Worm (Caenorhabditis elegans) whole organism, L2 larva: ENCODE measurements around the gene W01F3.2.

ENCODE experiments used
- R02D3.7 ChIP-seq: fragments of 150-350 bp; optimal IDR thresholded peaks from 2 replicates; lab custom pipeline; 2014; ENCODE audit warnings: missing biosample characterization, missing genetic modification characterization
- Y55F3AM.14 ChIP-seq: fragments of 200-800 bp; sonication (Bioruptor generic); optimal IDR thresholded peaks from 2 replicates; lab custom pipeline; 2018; ENCODE audit warnings: mild to moderate bottlenecking, missing genetic modification characterization, missing compliant biosample characterization
- ZK546.5 ChIP-seq: sonication (generic microtip); optimal IDR thresholded peaks from 2 replicates; lab custom pipeline; 2017; ENCODE audit warnings: missing biosample characterization, missing genetic modification characterization
- alr-1 ChIP-seq: fragments of 150-350 bp; optimal IDR thresholded peaks from 2 replicates; lab custom pipeline; 2014; ENCODE audit warnings: missing biosample characterization, missing genetic modification characterization
- blmp-1 ChIP-seq: sonication (generic microtip); optimal IDR thresholded peaks from 2 replicates; lab custom pipeline; 2017; ENCODE audit warnings: missing genetic modification characterization, mild to moderate bottlenecking, missing compliant biosample characterization, antibody characterized with exemption, moderate library complexity; ENCODE audit not compliant: insufficient read depth
- ceh-82 ChIP-seq: fragments of 150-350 bp; optimal IDR thresholded peaks from 2 replicates; lab custom pipeline; 2014; ENCODE audit warnings: missing biosample characterization, missing genetic modification characterization
- crh-2 ChIP-seq: sonication (generic microtip); optimal IDR thresholded peaks from 2 replicates; lab custom pipeline; 2017; ENCODE audit warnings: missing biosample characterization, missing genetic modification characterization
- dmd-4 ChIP-seq: sonication (generic microtip); optimal IDR thresholded peaks from 2 replicates; lab custom pipeline; 2017; ENCODE audit warnings: missing biosample characterization, missing genetic modification characterization
- egl-27 ChIP-seq: sonication (generic microtip); optimal IDR thresholded peaks from 3 replicates; lab custom pipeline; 2017; ENCODE audit warnings: missing biosample characterization, missing genetic modification reagents, missing genetic modification characterization
- elt-1 ChIP-seq: fragments of 150-350 bp; optimal IDR thresholded peaks from 2 replicates; lab custom pipeline; 2014; ENCODE audit warnings: missing biosample characterization, missing genetic modification characterization
- lin-13 ChIP-seq: fragments of 150-350 bp; optimal IDR thresholded peaks from 2 replicates; lab custom pipeline; 2014; ENCODE audit warnings: missing biosample characterization, missing genetic modification reagents, missing genetic modification characterization
- lin-39 ChIP-seq: fragments of 150-350 bp; optimal IDR thresholded peaks from 2 replicates; lab custom pipeline; 2014; ENCODE audit warnings: missing biosample characterization, missing genetic modification reagents, missing genetic modification characterization
- mab-5 ChIP-seq: fragments of 150-350 bp; optimal IDR thresholded peaks from 2 replicates; lab custom pipeline; 2014; ENCODE audit warnings: missing biosample characterization, missing genetic modification characterization
- mbf-1 ChIP-seq: sonication (generic microtip); optimal IDR thresholded peaks from 2 replicates; lab custom pipeline; 2017; ENCODE audit warnings: missing biosample characterization, missing genetic modification characterization
- mdl-1 ChIP-seq, 2 experiments: fragments of 150-350 bp in 1 of 2; sonication (generic microtip) in 1 of 2; optimal IDR thresholded peaks; 2 replicates each; lab custom pipeline; 2017; ENCODE audit warnings: missing biosample characterization in 2 of 2, missing genetic modification characterization in 2 of 2
- nhr-10 ChIP-seq: sonication (generic microtip); optimal IDR thresholded peaks from 2 replicates; lab custom pipeline; 2017; ENCODE audit warnings: missing biosample characterization, missing genetic modification characterization
- nhr-12 ChIP-seq: fragments of 150-350 bp; optimal IDR thresholded peaks from 2 replicates; lab custom pipeline; 2014; ENCODE audit warnings: missing biosample characterization, missing genetic modification characterization
- nhr-21 ChIP-seq: fragments of 150-350 bp; optimal IDR thresholded peaks from 2 replicates; lab custom pipeline; 2014; ENCODE audit warnings: missing biosample characterization, missing genetic modification characterization
- nhr-23 ChIP-seq: fragments of 150-350 bp; optimal IDR thresholded peaks from 2 replicates; lab custom pipeline; 2014; ENCODE audit warnings: missing biosample characterization, missing genetic modification reagents, missing genetic modification characterization
- peb-1 ChIP-seq: fragments of 150-350 bp; optimal IDR thresholded peaks from 2 replicates; lab custom pipeline; 2014; ENCODE audit warnings: missing biosample characterization, missing genetic modification characterization
- sem-4 ChIP-seq: fragments of 150-350 bp; optimal IDR thresholded peaks from 2 replicates; lab custom pipeline; 2014; ENCODE audit warnings: missing biosample characterization, missing genetic modification reagents, missing genetic modification characterization
- skn-1 ChIP-seq: sonication (generic microtip); optimal IDR thresholded peaks from 2 replicates; lab custom pipeline; 2017; ENCODE audit warnings: missing biosample characterization, missing genetic modification characterization
- sma-3 ChIP-seq: sonication (generic microtip); optimal IDR thresholded peaks from 2 replicates; lab custom pipeline; 2016; ENCODE audit warnings: missing genetic modification reagents, missing genetic modification characterization, missing compliant biosample characterization
- sma-9 ChIP-seq, 2 experiments: fragments of 150-350 bp in 1 of 2; sonication (generic microtip) in 1 of 2; optimal IDR thresholded peaks; 2 replicates each; lab custom pipeline; 2014 to 2016; ENCODE audit warnings: missing genetic modification characterization in 2 of 2, mild to moderate bottlenecking in 1 of 2, missing biosample characterization in 1 of 2, missing compliant biosample characterization in 1 of 2, missing genetic modification reagents in 1 of 2, moderate library complexity in 1 of 2
- snpc-4 ChIP-seq: fragments of 150-350 bp; optimal IDR thresholded peaks from 2 replicates; lab custom pipeline; 2014; ENCODE audit warnings: missing biosample characterization, missing genetic modification characterization
- unc-39 ChIP-seq: fragments of 150-350 bp; optimal IDR thresholded peaks from 2 replicates; lab custom pipeline; 2014; ENCODE audit warnings: missing biosample characterization, missing genetic modification characterization
- unc-55 ChIP-seq: fragments of 150-350 bp; sonication (generic microtip); optimal IDR thresholded peaks from 3 replicates; lab custom pipeline; 2014; ENCODE audit warnings: missing biosample characterization, missing genetic modification reagents, missing genetic modification characterization
- zag-1 ChIP-seq: fragments of 150-350 bp; optimal IDR thresholded peaks from 2 replicates; lab custom pipeline; 2014; ENCODE audit warnings: missing biosample characterization, missing genetic modification characterization
- ztf-1 ChIP-seq: fragments of 200-800 bp; sonication (Bioruptor generic); conservative IDR thresholded peaks from 2 replicates; pipeline ENCODE4 v1.3.6; 2022; ENCODE audit warnings: missing genetic modification characterization, missing compliant biosample characterization
- ztf-11 ChIP-seq: sonication (generic microtip); optimal IDR thresholded peaks from 2 replicates; lab custom pipeline; 2017; ENCODE audit warnings: missing biosample characterization, missing genetic modification characterization

Gene W01F3.2

DNA sequence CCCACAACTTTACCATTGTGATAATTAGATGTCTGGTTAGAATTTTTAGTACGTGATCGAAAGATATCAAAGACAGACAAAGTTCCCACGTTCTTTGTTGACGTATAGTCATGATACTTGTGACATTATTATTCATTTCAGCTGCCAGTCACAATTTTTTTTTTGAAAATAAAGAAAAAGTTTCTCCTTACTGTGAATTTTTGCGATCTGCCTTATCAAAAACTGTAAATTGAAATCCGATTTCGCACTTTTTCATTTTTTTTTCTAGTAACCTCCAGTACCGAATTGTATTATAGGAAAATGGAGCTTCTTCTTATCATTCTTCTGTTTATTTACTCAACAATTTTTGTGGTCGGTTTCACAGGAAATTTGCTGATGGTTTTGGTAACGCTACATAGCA, 21.0 kb downstream of the W01F3.2 start, which contains the start of gene srsx-35:
srsx-35 (plus strand) TSS at position 301 of the 400 bp plus-strand sequence.
- TF ChIP-seq sma-3 (no peak), nhr-10 (no peak), ceh-82 (tag; lab: Kevin White, UChicago) (no peak), skn-1 (no peak), R02D3.7 (tag; lab: Kevin White, UChicago) (no peak), ZK546.5 (tag; lab: Kevin White, UChicago) (no peak), nhr-23 (tag; lab: Kevin White, UChicago) (no peak), alr-1 (tag; lab: Kevin White, UChicago) (no peak), ztf-1 (GFP tag; lab: Robert Waterston, UW) (no peak), nhr-21 (tag; lab: Kevin White, UChicago) (no peak)

DNA sequence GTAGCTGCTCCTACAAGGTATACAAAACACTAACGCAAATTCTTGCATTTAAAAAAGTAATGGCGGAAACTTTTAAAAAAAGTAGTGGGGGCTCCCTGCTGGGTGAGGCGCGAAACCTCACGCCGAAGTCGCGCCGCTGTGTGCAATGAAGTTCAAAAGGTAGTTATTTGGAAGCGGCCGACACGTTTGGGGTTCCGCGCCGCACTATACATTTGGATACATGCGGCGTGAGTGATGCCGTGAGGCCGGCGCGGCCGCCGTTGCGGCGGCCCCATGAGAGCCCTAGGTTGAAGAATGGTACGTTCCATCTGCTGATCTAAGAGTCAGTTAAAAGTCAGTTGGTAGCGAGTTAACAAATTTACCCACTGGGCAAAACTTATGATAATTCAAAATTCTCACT, 21.7 kb downstream of the W01F3.2 start:
- no peak for TF ChIP-seq mab-5 (tag; lab: Kevin White, UChicago)
- TF ChIP-seq snpc-4 (tag; lab: Kevin White, UChicago): peak; percentile 75
- no peak for TF ChIP-seq Y55F3AM.14 (GFP tag; lab: Kevin White, UChicago)

DNA sequence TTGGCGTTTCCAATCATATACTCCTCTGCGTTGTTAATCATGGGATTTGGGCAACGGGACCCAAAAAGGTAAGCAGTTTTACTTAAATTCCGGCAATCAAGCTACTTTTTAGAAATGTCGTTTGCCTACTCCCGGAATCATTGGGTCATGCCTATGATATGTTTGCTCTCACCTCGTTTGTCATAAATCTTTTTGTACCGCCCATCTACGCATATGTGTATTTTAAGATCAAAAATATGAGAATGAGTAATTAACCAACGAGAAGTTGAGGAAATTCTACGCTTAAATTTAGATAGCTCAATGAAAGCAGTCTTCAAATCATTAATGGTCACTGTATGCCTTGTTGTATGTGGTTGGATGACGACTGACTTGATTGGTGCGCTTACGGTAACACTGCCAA, 22.2 kb downstream of the W01F3.2 start:
- no peak for TF ChIP-seq peb-1 (tag; lab: Kevin White, UChicago)
- TF ChIP-seq ztf-1 (GFP tag; lab: Robert Waterston, UW): no peak
- no peak for TF ChIP-seq mbf-1 (tag; lab: Kevin White, UChicago)
- no peak for TF ChIP-seq skn-1
- TF ChIP-seq mab-5 (tag; lab: Kevin White, UChicago): no peak
- TF ChIP-seq egl-27 (tag; lab: Kevin White, UChicago): no peak
- no peak for TF ChIP-seq lin-13
- TF ChIP-seq sma-9 (GFP tag; optimal IDR thresholded peaks at IDR 0.05; lab: Kevin White, UChicago): no peak
- TF ChIP-seq sma-9 (tag; optimal IDR thresholded peaks at IDR 0.05; lab: Kevin White, UChicago): no peak
- TF ChIP-seq ztf-11: no peak
- no peak for TF ChIP-seq unc-39
- no peak for TF ChIP-seq lin-39

DNA sequence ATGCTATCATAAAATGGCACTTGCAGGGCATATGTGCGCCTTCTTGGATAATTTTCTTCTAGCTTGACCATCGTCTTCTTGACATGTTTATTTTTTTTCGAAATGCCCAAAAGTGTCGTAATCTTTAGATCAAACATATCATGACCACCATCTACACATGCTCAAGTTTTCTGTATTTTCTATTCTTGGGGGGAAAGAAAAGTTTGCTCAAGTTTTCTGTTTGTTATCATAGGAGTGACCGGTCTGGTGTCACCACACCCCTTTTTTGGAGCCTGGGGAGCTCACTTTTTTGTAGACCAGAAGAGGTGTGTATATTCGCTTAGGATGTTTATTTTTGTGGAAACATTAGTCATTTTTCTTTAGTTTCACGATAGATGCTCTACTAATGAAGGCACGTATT, 25.3 kb downstream of the W01F3.2 start, which contains the start of gene klf-2:
klf-2 (plus strand) TSS at position 301 of the 400 bp plus-strand sequence.
- no peak for TF ChIP-seq mab-5 (tag; lab: Kevin White, UChicago)
- no peak for TF ChIP-seq snpc-4 (tag; lab: Kevin White, UChicago)
- TF ChIP-seq sma-3: no peak
- no peak for TF ChIP-seq nhr-12 (tag; lab: Kevin White, UChicago)
- no peak for TF ChIP-seq alr-1 (tag; lab: Kevin White, UChicago)
- TF ChIP-seq skn-1: no peak
- TF ChIP-seq crh-2: no peak
- no peak for TF ChIP-seq mbf-1 (tag; lab: Kevin White, UChicago)
- no peak for TF ChIP-seq elt-1 (tag; lab: Kevin White, UChicago)

DNA sequence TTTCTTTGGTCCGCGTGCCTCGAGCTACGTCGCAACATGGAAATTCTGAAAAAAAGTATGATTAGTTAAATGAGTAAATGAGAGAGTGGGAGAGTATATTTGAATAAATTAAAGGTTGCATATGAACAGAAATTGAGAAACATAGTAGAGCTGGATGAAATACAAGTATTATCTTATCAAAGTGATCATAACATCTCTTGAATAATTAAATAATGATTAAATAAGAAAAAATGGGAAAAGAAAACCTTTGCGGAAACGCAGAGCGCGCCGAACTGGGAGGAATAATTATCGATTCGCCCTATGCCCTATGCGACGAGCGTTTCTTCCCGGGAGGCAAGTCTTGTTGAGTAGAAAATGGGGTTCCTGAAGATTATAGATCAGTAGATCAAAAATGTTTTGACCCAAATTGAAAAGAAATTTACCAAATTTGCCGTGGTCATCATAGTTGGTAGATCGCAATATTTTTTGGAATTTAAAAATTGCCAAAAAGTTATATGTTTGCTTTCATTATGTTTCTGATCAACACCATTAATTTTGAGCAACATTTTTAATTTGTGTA, 29.4 kb downstream of the W01F3.2 start, which contains the start of gene F53F8.3:
F53F8.3 (minus strand) TSS at position 51 of the 559 bp plus-strand sequence.
- TF ChIP-seq crh-2 (no peak), alr-1 (tag; lab: Kevin White, UChicago) (no peak), unc-55 (GFP tag; lab: Kevin White, UChicago) (no peak), mdl-1 (tag; optimal IDR thresholded peaks at IDR 0.05; lab: Kevin White, UChicago) (no peak), zag-1 (tag; lab: Kevin White, UChicago) (no peak), ceh-82 (tag; lab: Kevin White, UChicago) (no peak)

DNA sequence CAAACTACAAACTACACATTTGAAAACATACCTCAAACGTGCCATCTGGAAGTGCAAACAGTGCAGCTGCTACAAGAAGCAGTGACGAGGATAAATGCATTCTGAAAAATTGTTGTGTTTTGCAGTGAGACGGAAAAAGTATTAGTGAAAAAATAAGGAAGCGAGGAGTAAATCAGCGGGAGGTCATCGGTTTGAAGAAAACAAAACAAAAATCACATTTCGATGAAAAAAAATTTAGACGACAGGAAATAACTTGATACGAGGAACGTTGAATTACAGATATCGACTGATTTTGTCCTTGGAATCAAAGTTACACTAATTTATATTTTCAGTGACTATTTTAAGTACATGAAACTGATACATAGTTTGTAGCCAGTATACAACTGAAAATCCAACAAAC, 31.5 kb downstream of the W01F3.2 start, which contains the start of gene F53F8.4:
F53F8.4 (minus strand) TSS at position 101 of the 400 bp plus-strand sequence.
- TF ChIP-seq R02D3.7 (tag; lab: Kevin White, UChicago) (no peak), nhr-10 (no peak), elt-1 (tag; lab: Kevin White, UChicago) (no peak), sem-4 (no peak), Y55F3AM.14 (GFP tag; lab: Kevin White, UChicago) (no peak), blmp-1 (no peak), unc-39 (no peak), nhr-12 (tag; lab: Kevin White, UChicago) (no peak), snpc-4 (tag; lab: Kevin White, UChicago) (no peak), nhr-21 (tag; lab: Kevin White, UChicago) (no peak), dmd-4 (tag; lab: Kevin White, UChicago) (no peak), peb-1 (tag; lab: Kevin White, UChicago) (no peak)
